Worm (Caenorhabditis elegans) whole organism, L2 larva: Measurements from ENCODE around the gene vha-14.
A peak's percentile ranks its signal among the peaks of the same experiment; 100 is the strongest.

ENCODE experiments used
- C34F6.9 ChIP-seq: fragments of 150-350 bp; optimal IDR thresholded peaks from 2 replicates; lab custom pipeline; 2014; ENCODE audit warnings: missing biosample characterization, missing genetic modification characterization
- F13H6.1 ChIP-seq: sonication (generic microtip); optimal IDR thresholded peaks from 2 replicates; lab custom pipeline; 2016; ENCODE audit warnings: missing genetic modification characterization, missing compliant biosample characterization
- R02D3.7 ChIP-seq: fragments of 150-350 bp; optimal IDR thresholded peaks from 2 replicates; lab custom pipeline; 2014; ENCODE audit warnings: missing biosample characterization, missing genetic modification characterization
- ZK546.5 ChIP-seq: sonication (generic microtip); optimal IDR thresholded peaks from 2 replicates; lab custom pipeline; 2017; ENCODE audit warnings: missing biosample characterization, missing genetic modification characterization
- aly-2 ChIP-seq: fragments of 150-350 bp; optimal IDR thresholded peaks from 2 replicates; lab custom pipeline; 2014; ENCODE audit warnings: missing biosample characterization, missing genetic modification characterization
- blmp-1 ChIP-seq: sonication (generic microtip); optimal IDR thresholded peaks from 2 replicates; lab custom pipeline; 2017; ENCODE audit warnings: missing genetic modification characterization, mild to moderate bottlenecking, missing compliant biosample characterization, antibody characterized with exemption, moderate library complexity; ENCODE audit not compliant: insufficient read depth
- ceh-16 ChIP-seq: fragments of 150-350 bp; optimal IDR thresholded peaks from 2 replicates; lab custom pipeline; 2014; ENCODE audit warnings: missing biosample characterization, missing genetic modification characterization
- crh-2 ChIP-seq: sonication (generic microtip); optimal IDR thresholded peaks from 2 replicates; lab custom pipeline; 2017; ENCODE audit warnings: missing biosample characterization, missing genetic modification characterization
- dmd-4 ChIP-seq: sonication (generic microtip); optimal IDR thresholded peaks from 2 replicates; lab custom pipeline; 2017; ENCODE audit warnings: missing biosample characterization, missing genetic modification characterization
- egl-27 ChIP-seq: sonication (generic microtip); optimal IDR thresholded peaks from 3 replicates; lab custom pipeline; 2017; ENCODE audit warnings: missing biosample characterization, missing genetic modification reagents, missing genetic modification characterization
- elt-3 ChIP-seq: sonication (generic microtip); optimal IDR thresholded peaks from 2 replicates; lab custom pipeline; 2017; ENCODE audit warnings: missing biosample characterization, missing genetic modification characterization
- fos-1 ChIP-seq: fragments of 150-350 bp; optimal IDR thresholded peaks from 2 replicates; lab custom pipeline; 2014; ENCODE audit warnings: missing biosample characterization, missing genetic modification characterization
- gmeb-1 ChIP-seq: fragments of 150-350 bp; optimal IDR thresholded peaks from 2 replicates; lab custom pipeline; 2014; ENCODE audit warnings: missing biosample characterization, missing genetic modification characterization
- lin-13 ChIP-seq: fragments of 150-350 bp; optimal IDR thresholded peaks from 2 replicates; lab custom pipeline; 2014; ENCODE audit warnings: missing biosample characterization, missing genetic modification reagents, missing genetic modification characterization
- lin-39 ChIP-seq: fragments of 150-350 bp; optimal IDR thresholded peaks from 2 replicates; lab custom pipeline; 2014; ENCODE audit warnings: missing biosample characterization, missing genetic modification reagents, missing genetic modification characterization
- lsy-2 ChIP-seq, 2 experiments: fragments of 150-350 bp in 1 of 2; sonication (generic microtip) in 1 of 2; optimal IDR thresholded peaks; 2 replicates each; lab custom pipeline; 2014 to 2017; ENCODE audit warnings: missing biosample characterization in 2 of 2, missing genetic modification characterization in 2 of 2
- mab-5 ChIP-seq: fragments of 150-350 bp; optimal IDR thresholded peaks from 2 replicates; lab custom pipeline; 2014; ENCODE audit warnings: missing biosample characterization, missing genetic modification characterization
- mbf-1 ChIP-seq: sonication (generic microtip); optimal IDR thresholded peaks from 2 replicates; lab custom pipeline; 2017; ENCODE audit warnings: missing biosample characterization, missing genetic modification characterization
- mdl-1 ChIP-seq, 2 experiments: fragments of 150-350 bp in 1 of 2; sonication (generic microtip) in 1 of 2; optimal IDR thresholded peaks; 2 replicates each; lab custom pipeline; 2017; ENCODE audit warnings: missing biosample characterization in 2 of 2, missing genetic modification characterization in 2 of 2
- nhr-10 ChIP-seq: sonication (generic microtip); optimal IDR thresholded peaks from 2 replicates; lab custom pipeline; 2017; ENCODE audit warnings: missing biosample characterization, missing genetic modification characterization
- nhr-11 ChIP-seq: fragments of 150-350 bp; optimal IDR thresholded peaks from 2 replicates; lab custom pipeline; 2014; ENCODE audit warnings: missing biosample characterization, missing genetic modification characterization
- nhr-12 ChIP-seq: fragments of 150-350 bp; optimal IDR thresholded peaks from 2 replicates; lab custom pipeline; 2014; ENCODE audit warnings: missing biosample characterization, missing genetic modification characterization
- nhr-129 ChIP-seq: fragments of 150-350 bp; optimal IDR thresholded peaks from 2 replicates; lab custom pipeline; 2014; ENCODE audit warnings: missing biosample characterization, missing genetic modification characterization
- nhr-21 ChIP-seq: fragments of 150-350 bp; optimal IDR thresholded peaks from 2 replicates; lab custom pipeline; 2014; ENCODE audit warnings: missing biosample characterization, missing genetic modification characterization
- nhr-237 ChIP-seq: fragments of 150-350 bp; optimal IDR thresholded peaks from 2 replicates; lab custom pipeline; 2014; ENCODE audit warnings: missing biosample characterization, missing genetic modification characterization
- nhr-25 ChIP-seq: fragments of 150-350 bp; sonication (generic microtip); optimal IDR thresholded peaks from 3 replicates; lab custom pipeline; 2014; ENCODE audit warnings: missing biosample characterization, missing genetic modification characterization
- nhr-6 ChIP-seq: fragments of 150-350 bp; optimal IDR thresholded peaks from 2 replicates; lab custom pipeline; 2014; ENCODE audit warnings: missing biosample characterization, missing genetic modification characterization
- nhr-77 ChIP-seq: fragments of 150-350 bp; optimal IDR thresholded peaks from 2 replicates; lab custom pipeline; 2014; ENCODE audit warnings: missing biosample characterization, missing genetic modification characterization
- sem-4 ChIP-seq: fragments of 150-350 bp; optimal IDR thresholded peaks from 2 replicates; lab custom pipeline; 2014; ENCODE audit warnings: missing biosample characterization, missing genetic modification reagents, missing genetic modification characterization
- skn-1 ChIP-seq: sonication (generic microtip); optimal IDR thresholded peaks from 2 replicates; lab custom pipeline; 2017; ENCODE audit warnings: missing biosample characterization, missing genetic modification characterization
- sma-3 ChIP-seq: sonication (generic microtip); optimal IDR thresholded peaks from 2 replicates; lab custom pipeline; 2016; ENCODE audit warnings: missing genetic modification reagents, missing genetic modification characterization, missing compliant biosample characterization
- sma-9 ChIP-seq, 2 experiments: fragments of 150-350 bp in 1 of 2; sonication (generic microtip) in 1 of 2; optimal IDR thresholded peaks; 2 replicates each; lab custom pipeline; 2014 to 2016; ENCODE audit warnings: missing genetic modification characterization in 2 of 2, mild to moderate bottlenecking in 1 of 2, missing biosample characterization in 1 of 2, missing compliant biosample characterization in 1 of 2, missing genetic modification reagents in 1 of 2, moderate library complexity in 1 of 2
- snpc-4 ChIP-seq: fragments of 150-350 bp; optimal IDR thresholded peaks from 2 replicates; lab custom pipeline; 2014; ENCODE audit warnings: missing biosample characterization, missing genetic modification characterization
- unc-39 ChIP-seq: fragments of 150-350 bp; optimal IDR thresholded peaks from 2 replicates; lab custom pipeline; 2014; ENCODE audit warnings: missing biosample characterization, missing genetic modification characterization
- unc-55 ChIP-seq: fragments of 150-350 bp; sonication (generic microtip); optimal IDR thresholded peaks from 3 replicates; lab custom pipeline; 2014; ENCODE audit warnings: missing biosample characterization, missing genetic modification reagents, missing genetic modification characterization
- unc-62 ChIP-seq: fragments of 150-350 bp; optimal IDR thresholded peaks from 2 replicates; lab custom pipeline; 2014; ENCODE audit warnings: missing biosample characterization, missing genetic modification reagents, missing genetic modification characterization
- zag-1 ChIP-seq: fragments of 150-350 bp; optimal IDR thresholded peaks from 2 replicates; lab custom pipeline; 2014; ENCODE audit warnings: missing biosample characterization, missing genetic modification characterization
- ztf-1 ChIP-seq: fragments of 200-800 bp; sonication (Bioruptor generic); conservative IDR thresholded peaks from 2 replicates; pipeline ENCODE4 v1.3.6; 2022; ENCODE audit warnings: missing genetic modification characterization, missing compliant biosample characterization
- ztf-11 ChIP-seq: sonication (generic microtip); optimal IDR thresholded peaks from 2 replicates; lab custom pipeline; 2017; ENCODE audit warnings: missing biosample characterization, missing genetic modification characterization
- ztf-4 ChIP-seq: fragments of 150-350 bp; optimal IDR thresholded peaks from 2 replicates; lab custom pipeline; 2014; ENCODE audit warnings: missing biosample characterization, missing genetic modification characterization

Gene vha-14

DNA sequence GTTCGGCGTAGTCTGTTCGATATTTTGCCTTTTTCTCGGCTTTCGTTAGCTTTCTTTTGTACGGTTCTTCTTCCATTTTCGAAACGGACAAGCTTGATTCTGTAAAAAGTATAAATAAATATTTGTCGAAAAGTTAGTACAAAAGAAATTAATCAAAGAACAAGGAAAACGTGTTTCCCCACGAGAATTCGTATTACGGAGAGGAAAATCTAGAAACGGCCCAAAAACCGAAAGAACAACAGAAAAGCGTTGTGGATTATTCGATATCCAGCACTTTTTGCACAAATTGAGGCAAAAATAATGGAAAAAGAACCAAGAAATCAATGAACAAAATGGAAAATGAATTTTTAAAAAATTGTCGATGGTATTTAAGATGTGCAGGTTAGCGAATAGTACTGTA, 34.4 kb downstream of the vha-14 start, which contains the start of gene mut-7:
Gene mut-7 (minus strand): TSS at position 101 of the 400 bp plus-strand sequence.
- TF ChIP-seq lin-39: no peak
- no peak for TF ChIP-seq ZK546.5 (tag; lab: Kevin White, UChicago)
- TF ChIP-seq lsy-2 (tag; optimal IDR thresholded peaks at IDR 0.05; lab: Kevin White, UChicago): no peak
- no peak for TF ChIP-seq unc-39 (tag; lab: Kevin White, UChicago)
- TF ChIP-seq sma-9 (GFP tag; optimal IDR thresholded peaks at IDR 0.05; lab: Kevin White, UChicago): no peak
- no peak for TF ChIP-seq sma-9 (tag; optimal IDR thresholded peaks at IDR 0.05; lab: Kevin White, UChicago)
- TF ChIP-seq blmp-1 (tag; lab: Kevin White, UChicago): no peak
- TF ChIP-seq elt-3 (tag; lab: Kevin White, UChicago): no peak
- TF ChIP-seq ztf-11 (tag; lab: Kevin White, UChicago): no peak
- TF ChIP-seq C34F6.9 (tag; lab: Kevin White, UChicago): no peak

DNA sequence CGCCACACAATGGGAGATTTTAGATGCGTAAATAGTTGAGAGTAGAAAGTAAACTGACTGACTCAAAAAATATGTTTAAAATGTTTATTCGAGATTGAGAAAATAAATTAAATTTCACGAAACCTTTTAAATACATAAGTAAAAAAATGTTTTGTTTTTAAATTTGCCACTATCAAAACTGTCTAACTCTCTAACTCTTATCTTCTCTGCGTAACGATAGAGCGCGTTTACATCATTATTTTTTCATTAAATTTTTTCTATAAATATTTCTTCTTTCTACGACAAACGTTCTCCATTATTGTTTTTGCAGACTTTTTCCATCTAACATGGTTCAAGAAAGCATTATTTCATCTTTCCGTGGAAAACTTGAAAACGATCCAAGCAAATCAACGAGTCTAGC, 34.9 kb downstream of the vha-14 start, which contains the start of gene eif-2Balpha:
Gene eif-2Balpha (plus strand): TSS at position 304 of the 400 bp plus-strand sequence.
- peak; percentile 16 for TF ChIP-seq crh-2 (tag; lab: Kevin White, UChicago)
- TF ChIP-seq sem-4 (tag; lab: Kevin White, UChicago): no peak
- TF ChIP-seq unc-55 (GFP tag; lab: Kevin White, UChicago): peak; percentile 89
- no peak for TF ChIP-seq skn-1 (tag; lab: Kevin White, UChicago)
- peak; percentile 83 for TF ChIP-seq C34F6.9 (tag; lab: Kevin White, UChicago)
- peak; percentile 32 to 83 for TF ChIP-seq lsy-2 (tag; optimal IDR thresholded peaks at IDR 0.05; lab: Kevin White, UChicago)
- peak; percentile 51 for TF ChIP-seq gmeb-1 (tag; lab: Kevin White, UChicago)
- TF ChIP-seq lin-13 (GFP tag; lab: Kevin White, UChicago): no peak

DNA sequence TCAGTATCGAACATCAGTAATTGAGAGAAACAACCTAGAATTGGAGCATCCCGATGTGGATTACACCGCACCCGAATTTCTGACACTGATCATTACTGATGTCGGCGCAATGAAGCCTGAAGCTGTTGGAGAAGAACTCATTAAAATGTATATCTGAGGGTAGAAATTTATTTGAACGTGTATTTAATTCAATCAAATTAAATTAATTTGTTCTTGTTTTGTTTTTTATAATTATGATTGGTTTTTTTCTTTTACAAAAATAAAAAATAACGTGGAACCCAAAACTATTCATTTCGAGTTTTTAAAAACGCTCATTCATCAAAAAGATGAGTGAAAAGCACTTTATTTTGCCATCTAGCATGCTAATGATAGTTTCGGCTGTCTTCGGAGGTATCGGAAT, 36.2 kb downstream of the vha-14 start, which contains the start of gene ZK1098.9:
Gene ZK1098.9 (plus strand): TSS at position 301 of the 400 bp plus-strand sequence.
- TF ChIP-seq nhr-129 (tag; lab: Kevin White, UChicago) (no peak), nhr-237 (tag; lab: Kevin White, UChicago) (no peak), lin-13 (GFP tag; lab: Kevin White, UChicago) (no peak), unc-55 (GFP tag; lab: Kevin White, UChicago) (no peak), elt-3 (tag; lab: Kevin White, UChicago) (no peak), ceh-16 (no peak), nhr-11 (tag; lab: Kevin White, UChicago) (no peak), ztf-4 (tag; lab: Kevin White, UChicago) (no peak), nhr-21 (no peak), F13H6.1 (tag; lab: Kevin White, UChicago) (no peak), snpc-4 (tag; lab: Kevin White, UChicago) (no peak), C34F6.9 (tag; lab: Kevin White, UChicago) (no peak), mab-5 (tag; lab: Kevin White, UChicago) (no peak), lsy-2 (tag; optimal IDR thresholded peaks at IDR 0.05; lab: Kevin White, UChicago) (no peak), dmd-4 (no peak), mdl-1 (tag; optimal IDR thresholded peaks at IDR 0.05; lab: Kevin White, UChicago) (no peak), sma-9 (GFP tag; optimal IDR thresholded peaks at IDR 0.05; lab: Kevin White, UChicago) (no peak), sma-9 (tag; optimal IDR thresholded peaks at IDR 0.05; lab: Kevin White, UChicago) (no peak), nhr-10 (tag; lab: Kevin White, UChicago) (no peak)

DNA sequence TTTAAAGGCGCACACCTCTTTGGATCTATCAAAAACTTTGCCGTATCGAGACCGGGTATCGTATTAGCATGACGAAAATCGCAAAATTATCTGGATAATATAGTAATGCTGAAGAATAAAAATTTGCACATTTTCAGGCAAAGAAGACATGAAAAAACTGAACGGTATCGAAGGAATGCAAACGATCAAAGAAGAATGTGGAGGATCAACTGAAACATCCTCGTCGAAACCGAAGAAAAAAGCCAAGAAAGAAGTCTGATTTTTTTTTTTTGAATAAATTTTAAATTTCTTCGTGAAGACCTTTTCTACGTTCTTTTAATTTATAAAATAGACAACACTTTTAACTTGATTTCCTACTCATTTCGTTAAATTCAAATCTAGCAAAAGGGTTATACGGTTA, 36.9 kb downstream of the vha-14 start, which contains the start of gene ZK1098.12:
Gene ZK1098.12 (plus strand): TSS at position 301 of the 400 bp plus-strand sequence.
- no peak for TF ChIP-seq nhr-25 (tag; lab: Kevin White, UChicago)
- peak in 1 of 2 experiments; percentile 14 for TF ChIP-seq lsy-2 (tag; optimal IDR thresholded peaks at IDR 0.05; lab: Kevin White, UChicago)

DNA sequence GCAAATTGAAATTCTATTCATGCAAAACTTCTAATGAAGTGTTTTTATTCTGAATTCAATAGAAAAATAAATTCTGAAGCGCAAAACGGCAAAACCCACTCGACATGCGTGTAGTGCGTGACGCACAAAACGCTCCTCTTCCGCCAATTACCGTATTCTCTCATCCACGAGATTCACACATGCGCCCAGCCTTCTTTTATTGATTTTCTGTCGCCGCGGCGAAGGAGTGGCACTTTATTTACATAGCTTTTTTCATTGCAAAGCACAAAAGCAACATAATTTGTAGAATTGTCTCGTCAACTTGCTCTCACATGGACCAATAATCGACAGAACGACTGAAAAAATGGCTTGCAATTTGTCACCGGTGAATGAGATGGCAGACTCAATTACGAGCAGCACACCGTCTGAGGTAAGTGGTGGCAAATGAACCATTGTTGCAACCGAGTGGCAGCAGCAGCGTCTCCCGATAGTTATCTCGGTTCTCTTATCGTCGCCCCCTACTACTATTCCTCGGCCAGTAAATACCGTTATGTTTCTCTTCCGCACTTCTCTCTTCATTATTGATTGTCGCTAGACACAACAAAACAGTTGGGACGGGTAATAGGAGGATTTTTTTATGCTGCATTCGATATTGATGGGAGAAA, 38.2 kb downstream of the vha-14 start, which contains the start of gene unc-16:
Gene unc-16 (plus strand): TSS at position 243 of the 644 bp plus-strand sequence.
- TF ChIP-seq unc-62 (no peak), ztf-4 (tag; lab: Kevin White, UChicago) (peak; percentile 62), aly-2 (tag; lab: Kevin White, UChicago) (no peak), nhr-6 (tag; lab: Kevin White, UChicago) (peak; percentile 54), nhr-10 (tag; lab: Kevin White, UChicago) (no peak), gmeb-1 (tag; lab: Kevin White, UChicago) (peak; percentile 75), zag-1 (tag; lab: Kevin White, UChicago) (peak; percentile 66), mbf-1 (tag; lab: Kevin White, UChicago) (no peak), snpc-4 (tag; lab: Kevin White, UChicago) (peak; percentile 83), egl-27 (tag; lab: Kevin White, UChicago) (peak; percentile 73), nhr-21 (peak; percentile 76), sma-3 (GFP tag; lab: Kevin White, UChicago) (peak; percentile 80), unc-55 (GFP tag; lab: Kevin White, UChicago) (peak; percentile 96), nhr-237 (tag; lab: Kevin White, UChicago) (no peak), ztf-1 (GFP tag; lab: Robert Waterston, UW) (no peak), crh-2 (tag; lab: Kevin White, UChicago) (peak; percentile 89), lin-13 (GFP tag; lab: Kevin White, UChicago) (peak; percentile 69), nhr-77 (no peak), nhr-12 (tag; lab: Kevin White, UChicago) (no peak), C34F6.9 (tag; lab: Kevin White, UChicago) (peak; percentile 98), R02D3.7 (tag; lab: Kevin White, UChicago) (no peak), dmd-4 (no peak), sma-9 (GFP tag; optimal IDR thresholded peaks at IDR 0.05; lab: Kevin White, UChicago) (peak; percentile 78), sma-9 (tag; optimal IDR thresholded peaks at IDR 0.05; lab: Kevin White, UChicago) (no peak), fos-1 (tag; lab: Kevin White, UChicago) (peak; percentile 21)
